Worm (Caenorhabditis elegans) whole organism, midembryonic: ENCODE results near the gene abf-5.

ENCODE experiments used
- T22C8.4 ChIP-seq: fragments of 200-800 bp; sonication (Bioruptor generic); IDR thresholded peaks from 2 replicates; pipeline ENCODE4 v1.3.6; 2022; ENCODE audit warnings: missing genetic modification characterization, missing compliant biosample characterization
- cog-1 ChIP-seq: sonication (generic microtip); optimal IDR thresholded peaks from 2 replicates; lab custom pipeline; 2016; ENCODE audit warnings: missing genetic modification characterization, missing compliant biosample characterization
- flt-1 ChIP-seq: fragments of 200-800 bp; sonication (Bioruptor generic); IDR thresholded peaks from 2 replicates; pipeline ENCODE4 v1.3.6; 2022; ENCODE audit warnings: missing genetic modification characterization, missing compliant biosample characterization
- klf-2 ChIP-seq: fragments of 200-800 bp; sonication (Bioruptor generic); conservative IDR thresholded peaks from 2 replicates; pipeline ENCODE4 v1.3.6; 2022; ENCODE audit warnings: missing genetic modification reagents, missing genetic modification characterization, missing compliant biosample characterization
- med-1 ChIP-seq: sonication (generic microtip); optimal IDR thresholded peaks from 2 replicates; lab custom pipeline; 2017; ENCODE audit warnings: missing genetic modification characterization, mild to moderate bottlenecking, missing compliant biosample characterization, antibody characterized with exemption, missing genetic modification reagents; ENCODE audit not compliant: insufficient read depth
- ref-1 ChIP-seq: fragments of 200-800 bp; sonication (Bioruptor generic); conservative IDR thresholded peaks from 2 replicates; pipeline ENCODE4 v1.3.6; 2022; ENCODE audit warnings: missing genetic modification reagents, missing genetic modification characterization, missing compliant biosample characterization
- tab-1 ChIP-seq: fragments of 200-800 bp; sonication (Bioruptor generic); IDR thresholded peaks from 2 replicates; pipeline ENCODE4 v1.3.6; 2022; ENCODE audit warnings: missing genetic modification characterization, missing compliant biosample characterization
- ztf-23 ChIP-seq: fragments of 200-800 bp; sonication (Bioruptor generic); IDR thresholded peaks from 2 replicates; pipeline ENCODE4 v1.3.6; 2022; ENCODE audit warnings: missing genetic modification reagents, missing genetic modification characterization, missing compliant biosample characterization
- ztf-29 ChIP-seq: fragments of 200-800 bp; sonication (Bioruptor generic); IDR thresholded peaks from 2 replicates; pipeline ENCODE4 v1.3.6; 2022; ENCODE audit warnings: missing genetic modification reagents, missing genetic modification characterization, missing compliant biosample characterization

abf-5 gene

ce11 chrX:12808085-12808922 is 15.7 kb downstream of the abf-5 start, which contains the start of gene nhr-27:
Gene nhr-27 (minus strand): TSS chrX:12808318.
- TF ChIP-seq klf-2 (no peak), ztf-23 (GFP tag; lab: Robert Waterston, UW) (no peak), ref-1 (GFP tag; lab: Robert Waterston, UW) (no peak), T22C8.4 (no peak), med-1 (GFP tag; lab: Kevin White, UChicago) (no peak), tab-1 (no peak), cog-1 (no peak), flt-1 (no peak), ztf-29 (GFP tag; lab: Robert Waterston, UW) (no peak)

- TF ChIP-seq tab-1 (no peak), cog-1 (no peak), flt-1 (no peak)
Observed at ce11 chrX:12813539-12813938, 20.9 kb downstream of the abf-5 start, which contains the start of gene gei-3. Gene gei-3 (minus strand): TSS chrX:12813639.

ce11 chrX:12815367-12815766 is 22.7 kb downstream of the abf-5 start:
- no peak for TF ChIP-seq cog-1
- TF ChIP-seq med-1 (GFP tag; lab: Kevin White, UChicago): no peak
- TF ChIP-seq T22C8.4: no peak
- no peak for TF ChIP-seq ztf-23 (GFP tag; lab: Robert Waterston, UW)
- no peak for TF ChIP-seq tab-1
- no peak for TF ChIP-seq klf-2
- TF ChIP-seq ztf-29 (GFP tag; lab: Robert Waterston, UW): no peak
- no peak for TF ChIP-seq ref-1 (GFP tag; lab: Robert Waterston, UW)
- TF ChIP-seq flt-1: no peak

- TF ChIP-seq ztf-29 (GFP tag; lab: Robert Waterston, UW): no peak
Observed at ce11 chrX:12818768-12819167, 26.1 kb downstream of the abf-5 start.

- TF ChIP-seq T22C8.4 (no peak), tab-1 (no peak), cog-1 (no peak), med-1 (GFP tag; lab: Kevin White, UChicago) (no peak), flt-1 (no peak), ztf-23 (GFP tag; lab: Robert Waterston, UW) (no peak), ztf-29 (GFP tag; lab: Robert Waterston, UW) (no peak), klf-2 (no peak), ref-1 (GFP tag; lab: Robert Waterston, UW) (no peak)
Observed at ce11 chrX:12819512-12819911, 26.9 kb downstream of the abf-5 start.

- no peak for TF ChIP-seq ref-1 (GFP tag; lab: Robert Waterston, UW)
- TF ChIP-seq T22C8.4: no peak
- no peak for TF ChIP-seq cog-1
- TF ChIP-seq klf-2: no peak
- TF ChIP-seq med-1 (GFP tag; lab: Kevin White, UChicago): no peak
- no peak for TF ChIP-seq flt-1
- no peak for TF ChIP-seq ztf-23 (GFP tag; lab: Robert Waterston, UW)
- TF ChIP-seq ztf-29 (GFP tag; lab: Robert Waterston, UW): no peak
- no peak for TF ChIP-seq tab-1
Observed at ce11 chrX:12825174-12825573, 32.5 kb downstream of the abf-5 start.

ce11 chrX:12826782-12827181 is 34.1 kb downstream of the abf-5 start:
- TF ChIP-seq med-1 (GFP tag; lab: Kevin White, UChicago) (no peak), ztf-23 (GFP tag; lab: Robert Waterston, UW) (no peak), cog-1 (no peak), tab-1 (no peak), ref-1 (GFP tag; lab: Robert Waterston, UW) (no peak), ztf-29 (GFP tag; lab: Robert Waterston, UW) (no peak), flt-1 (no peak), klf-2 (no peak), T22C8.4 (no peak)

- TF ChIP-seq klf-2 (no peak), flt-1 (no peak), ref-1 (GFP tag; lab: Robert Waterston, UW) (no peak), T22C8.4 (no peak)
Observed at ce11 chrX:12827741-12828408, 35.2 kb downstream of the abf-5 start.

- TF ChIP-seq ztf-23 (GFP tag; lab: Robert Waterston, UW) (no peak), cog-1 (no peak), T22C8.4 (no peak), tab-1 (no peak), klf-2 (no peak), ref-1 (GFP tag; lab: Robert Waterston, UW) (no peak), med-1 (GFP tag; lab: Kevin White, UChicago) (no peak), ztf-29 (GFP tag; lab: Robert Waterston, UW) (no peak)
Observed at ce11 chrX:12829055-12829454, 36.4 kb downstream of the abf-5 start.

- TF ChIP-seq flt-1: no peak
- no peak for TF ChIP-seq ztf-29 (GFP tag; lab: Robert Waterston, UW)
- TF ChIP-seq ztf-23 (GFP tag; lab: Robert Waterston, UW): no peak
- TF ChIP-seq klf-2: no peak
- TF ChIP-seq ref-1 (GFP tag; lab: Robert Waterston, UW): no peak
- TF ChIP-seq T22C8.4: no peak
- TF ChIP-seq med-1 (GFP tag; lab: Kevin White, UChicago): no peak
- no peak for TF ChIP-seq tab-1
- no peak for TF ChIP-seq cog-1
Observed at ce11 chrX:12834848-12835247, 42.2 kb downstream of the abf-5 start.
